Fruit fly (Drosophila melanogaster) whole organism, embryonic: Measurements from ENCODE around the gene CG15894.

Experiments used
- Antp ChIP-seq: fragments of 200-800 bp; sonication (Bioruptor generic); optimal IDR thresholded peaks from 3 replicates; lab custom pipeline; 2016; ENCODE audit warnings: missing biosample characterization, missing genetic modification characterization
- B-H2 ChIP-seq: fragments of 200-800 bp; sonication (Bioruptor generic); optimal IDR thresholded peaks from 2 replicates; lab custom pipeline; 2018; ENCODE audit warnings: missing biosample characterization, mild to moderate bottlenecking, missing genetic modification characterization
- CG11504 ChIP-seq: fragments of 200-800 bp; sonication (Bioruptor generic); optimal IDR thresholded peaks from 3 replicates; lab custom pipeline; 2019; ENCODE audit warnings: missing biosample characterization, mild to moderate bottlenecking, missing genetic modification characterization, moderate library complexity
- CG12659 ChIP-seq: fragments of 200-800 bp; sonication (Bioruptor generic); optimal IDR thresholded peaks from 3 replicates; lab custom pipeline; 2017; ENCODE audit warnings: mild to moderate bottlenecking, missing biosample characterization, missing genetic modification reagents, missing genetic modification characterization
- CG15514 ChIP-seq: fragments of 200-800 bp; sonication (Bioruptor generic); optimal IDR thresholded peaks from 3 replicates; lab custom pipeline; 2017; ENCODE audit warnings: missing biosample characterization, missing genetic modification characterization, mild to moderate bottlenecking, moderate library complexity, missing genetic modification reagents
- CG17328 ChIP-seq: fragments of 200-800 bp; sonication (Bioruptor generic); IDR thresholded peaks from 2 replicates; pipeline ENCODE4 v1.3.6; 2022; ENCODE audit warnings: missing biosample characterization, missing genetic modification characterization
- CG31224 ChIP-seq: fragments of 200-800 bp; sonication (Bioruptor generic); IDR thresholded peaks from 2 replicates; pipeline ENCODE4 v1.3.6; 2022; ENCODE audit warnings: missing biosample characterization, missing genetic modification characterization
- CG3995 ChIP-seq: fragments of 200-800 bp; sonication (Bioruptor generic); optimal IDR thresholded peaks from 3 replicates; lab custom pipeline; 2016; ENCODE audit warnings: missing biosample characterization, missing genetic modification characterization
- CG4282 ChIP-seq: fragments of 200-800 bp; sonication (Bioruptor generic); optimal IDR thresholded peaks from 2 replicates; lab custom pipeline; 2016; ENCODE audit warnings: missing biosample characterization, missing genetic modification characterization
- CG4424 ChIP-seq: fragments of 200-800 bp; sonication (Bioruptor generic); optimal IDR thresholded peaks from 3 replicates; lab custom pipeline; 2016; ENCODE audit warnings: missing biosample characterization, missing genetic modification characterization
- CG6254 ChIP-seq: fragments of 200-800 bp; sonication (Bioruptor generic); optimal IDR thresholded peaks from 3 replicates; lab custom pipeline; 2017; ENCODE audit warnings: mild to moderate bottlenecking, missing biosample characterization, missing genetic modification reagents, missing genetic modification characterization
- CG9609 ChIP-seq: fragments of 200-800 bp; sonication (Bioruptor generic); optimal IDR thresholded peaks from 3 replicates; lab custom pipeline; 2016; ENCODE audit warnings: missing biosample characterization, missing genetic modification characterization
- CG9797 ChIP-seq: fragments of 200-800 bp; sonication (Bioruptor generic); optimal IDR thresholded peaks from 3 replicates; lab custom pipeline; 2018; ENCODE audit warnings: missing biosample characterization, mild to moderate bottlenecking, missing genetic modification characterization
- CrebB ChIP-seq: fragments of 200-800 bp; sonication (Bioruptor generic); optimal IDR thresholded peaks from 3 replicates; lab custom pipeline; 2018; ENCODE audit warnings: missing biosample characterization, mild to moderate bottlenecking, missing genetic modification characterization
- Drgx ChIP-seq: fragments of 200-800 bp; sonication (Bioruptor generic); IDR thresholded peaks from 2 replicates; pipeline ENCODE4 v1.3.6; 2022; ENCODE audit warnings: missing biosample characterization, missing genetic modification characterization
- Gug ChIP-seq: fragments of 200-800 bp; sonication (Bioruptor generic); IDR thresholded peaks from 4 replicates; pipeline ENCODE4 v1.3.6; 2022; ENCODE audit warnings: missing biosample characterization, missing genetic modification characterization
- Lim3 ChIP-seq: fragments of 200-800 bp; sonication (Bioruptor generic); IDR thresholded peaks from 2 replicates; pipeline ENCODE4 v1.3.6; 2022; ENCODE audit warnings: missing biosample characterization, missing genetic modification characterization
- NfI ChIP-seq: fragments of 200-800 bp; sonication (Bioruptor generic); optimal IDR thresholded peaks from 3 replicates; lab custom pipeline; 2018; ENCODE audit warnings: missing biosample characterization, mild to moderate bottlenecking, missing genetic modification characterization, moderate library complexity
- Oaz ChIP-seq: fragments of 200-800 bp; sonication (Bioruptor generic); IDR thresholded peaks from 2 replicates; pipeline ENCODE4 v1.3.6; 2022; ENCODE audit warnings: missing biosample characterization, missing genetic modification characterization
- Ravus ChIP-seq: fragments of 200-800 bp; sonication (Bioruptor generic); IDR thresholded peaks from 2 replicates; pipeline ENCODE4 v1.3.6; 2022; ENCODE audit warnings: missing biosample characterization, missing genetic modification characterization
- Rfx ChIP-seq: fragments of 200-800 bp; sonication (Bioruptor generic); IDR thresholded peaks from 2 replicates; pipeline ENCODE4 v1.3.6; 2022; ENCODE audit warnings: missing biosample characterization, missing genetic modification characterization
- Side ChIP-seq: fragments of 200-800 bp; sonication (Bioruptor generic); optimal IDR thresholded peaks from 2 replicates; lab custom pipeline; 2016; ENCODE audit warnings: missing biosample characterization, missing genetic modification characterization
- TFAM ChIP-seq: fragments of 200-800 bp; sonication (Bioruptor generic); optimal IDR thresholded peaks from 2 replicates; lab custom pipeline; 2017; ENCODE audit warnings: missing biosample characterization, missing genetic modification characterization, inconsistent platforms
- Taf1 ChIP-seq: fragments of 200-800 bp; sonication (Bioruptor generic); IDR thresholded peaks from 2 replicates; pipeline ENCODE4 v1.3.6; 2022; ENCODE audit warnings: missing biosample characterization, missing genetic modification characterization
- YL-1 ChIP-seq: fragments of 200-800 bp; sonication (Bioruptor generic); optimal IDR thresholded peaks from 3 replicates; lab custom pipeline; 2017; ENCODE audit warnings: missing biosample characterization, mild to moderate bottlenecking, missing genetic modification characterization
- ap ChIP-seq: fragments of 200-800 bp; sonication (Bioruptor generic); IDR thresholded peaks from 2 replicates; pipeline ENCODE4 v1.3.6; 2022; ENCODE audit warnings: missing biosample characterization, missing genetic modification characterization
- ato ChIP-seq: fragments of 200-800 bp; sonication (Bioruptor generic); IDR thresholded peaks from 2 replicates; pipeline ENCODE4 v1.3.6; 2022; ENCODE audit warnings: missing biosample characterization, missing genetic modification characterization; ENCODE audit not compliant: partially characterized antibody
- bbx ChIP-seq: fragments of 200-800 bp; sonication (Bioruptor generic); IDR thresholded peaks from 2 replicates; pipeline ENCODE4 v1.3.6; 2022; ENCODE audit warnings: missing biosample characterization, missing genetic modification characterization; ENCODE audit not compliant: partially characterized antibody
- cato ChIP-seq: fragments of 200-800 bp; sonication (Bioruptor generic); optimal IDR thresholded peaks from 2 replicates; lab custom pipeline; 2016; ENCODE audit warnings: missing biosample characterization, missing genetic modification characterization, borderline replicate concordance
- chif ChIP-seq, 2 experiments: fragments of 200-800 bp; sonication (Bioruptor generic); optimal IDR thresholded peaks; 3 replicates each; lab custom pipeline; 2016; ENCODE audit warnings: missing biosample characterization in 2 of 2, missing genetic modification characterization in 2 of 2
- crc ChIP-seq: fragments of 200-800 bp; sonication (Bioruptor generic); optimal IDR thresholded peaks from 2 replicates; lab custom pipeline; 2016; ENCODE audit warnings: missing biosample characterization, missing genetic modification characterization
- fu2 ChIP-seq: fragments of 200-800 bp; sonication (Bioruptor generic); optimal IDR thresholded peaks from 2 replicates; lab custom pipeline; 2016; ENCODE audit warnings: missing biosample characterization, missing genetic modification characterization
- gt ChIP-seq: fragments of 200-800 bp; sonication (Bioruptor generic); IDR thresholded peaks from 2 replicates; pipeline ENCODE4 v1.3.6; 2022; ENCODE audit warnings: missing biosample characterization, missing genetic modification characterization
- hth ChIP-seq: fragments of >200 bp; optimal IDR thresholded peaks from 2 replicates; lab custom pipeline; 2017; ENCODE audit warnings: inconsistent platforms
- inv ChIP-seq: fragments of 200-800 bp; sonication (Bioruptor generic); IDR thresholded peaks from 2 replicates; pipeline ENCODE4 v1.3.6; 2022; ENCODE audit warnings: missing biosample characterization, missing genetic modification characterization; ENCODE audit not compliant: partially characterized antibody
- lab ChIP-seq: fragments of 200-800 bp; sonication (Bioruptor generic); optimal IDR thresholded peaks from 3 replicates; lab custom pipeline; 2017; ENCODE audit warnings: missing biosample characterization, missing genetic modification characterization, mild to moderate bottlenecking, moderate library complexity, missing genetic modification reagents
- lilli ChIP-seq: fragments of 200-800 bp; sonication (Bioruptor generic); optimal IDR thresholded peaks from 3 replicates; lab custom pipeline; 2016; ENCODE audit warnings: missing biosample characterization, missing genetic modification characterization
- luna ChIP-seq: fragments of 200-800 bp; sonication (Bioruptor generic); optimal IDR thresholded peaks from 2 replicates; lab custom pipeline; 2016; ENCODE audit warnings: missing biosample characterization, missing genetic modification characterization
- mld ChIP-seq: fragments of 200-800 bp; sonication (Bioruptor generic); IDR thresholded peaks from 3 replicates; pipeline ENCODE4 v1.3.6; 2022; ENCODE audit warnings: missing biosample characterization, missing genetic modification characterization; ENCODE audit not compliant: partially characterized antibody
- org-1 ChIP-seq: fragments of 200-800 bp; sonication (Bioruptor generic); optimal IDR thresholded peaks from 2 replicates; lab custom pipeline; 2017; ENCODE audit warnings: missing biosample characterization, missing genetic modification characterization
- peb ChIP-seq: fragments of 200-800 bp; sonication (Bioruptor generic); IDR thresholded peaks from 2 replicates; pipeline ENCODE4 v1.3.6; 2022; ENCODE audit warnings: missing biosample characterization, missing genetic modification characterization
- pfk ChIP-seq: fragments of 200-800 bp; sonication (Bioruptor generic); optimal IDR thresholded peaks from 2 replicates; lab custom pipeline; 2018; ENCODE audit warnings: missing biosample characterization, mild to moderate bottlenecking, missing genetic modification characterization, moderate library complexity
- pho ChIP-seq: fragments of 200-800 bp; sonication (Bioruptor generic); optimal IDR thresholded peaks from 2 replicates; lab custom pipeline; 2016; ENCODE audit warnings: missing biosample characterization, missing genetic modification characterization
- rib ChIP-seq: fragments of 200-800 bp; sonication (Bioruptor generic); IDR thresholded peaks from 2 replicates; pipeline ENCODE4 v1.3.6; 2022; ENCODE audit warnings: missing biosample characterization, missing genetic modification characterization
- row ChIP-seq: fragments of 200-800 bp; sonication (Bioruptor generic); IDR thresholded peaks from 3 replicates; pipeline ENCODE4 v1.3.6; 2022; ENCODE audit warnings: missing biosample characterization, missing genetic modification characterization
- run ChIP-seq: fragments of 200-800 bp; sonication (Bioruptor generic); optimal IDR thresholded peaks from 3 replicates; lab custom pipeline; 2018; ENCODE audit warnings: missing biosample characterization, mild to moderate bottlenecking, missing genetic modification characterization
- seq ChIP-seq: fragments of 200-800 bp; sonication (Bioruptor generic); IDR thresholded peaks from 2 replicates; pipeline ENCODE4 v1.3.6; 2022; ENCODE audit warnings: missing biosample characterization, missing genetic modification characterization
- stc ChIP-seq: fragments of 200-800 bp; sonication (Bioruptor generic); IDR thresholded peaks from 2 replicates; pipeline ENCODE4 v1.3.6; 2022; ENCODE audit warnings: missing biosample characterization, missing genetic modification characterization
- stwl ChIP-seq: fragments of 200-800 bp; sonication (Bioruptor generic); optimal IDR thresholded peaks from 3 replicates; lab custom pipeline; 2018; ENCODE audit warnings: missing biosample characterization, mild to moderate bottlenecking, missing genetic modification characterization, moderate library complexity
- unpg ChIP-seq: fragments of 200-800 bp; sonication (Bioruptor generic); optimal IDR thresholded peaks from 3 replicates; lab custom pipeline; 2018; ENCODE audit warnings: missing biosample characterization, mild to moderate bottlenecking, missing genetic modification characterization, moderate library complexity
- wdn ChIP-seq: fragments of 200-800 bp; sonication (Bioruptor generic); IDR thresholded peaks from 2 replicates; pipeline ENCODE4 v1.3.6; 2022; ENCODE audit warnings: missing biosample characterization, missing genetic modification characterization
- wek ChIP-seq: fragments of 200-800 bp; sonication (Bioruptor generic); optimal IDR thresholded peaks from 3 replicates; lab custom pipeline; 2018; ENCODE audit warnings: missing biosample characterization, mild to moderate bottlenecking, missing genetic modification characterization, moderate library complexity

Gene CG15894

dm6 chrX:6366357-6366691 lies 57.3 kb downstream of the CG15894 start (continued):
- TF ChIP-seq Lim3 (0 out of 2 replicates have a peak, but pooled peaks have one; percentile 37), CG3995 (peak; percentile 47), unpg (GFP tag; lab: Kevin White, UChicago) (peak; percentile 85), CG4282 (GFP tag; lab: Kevin White, UChicago) (peak; percentile 49), CG15514 (GFP tag; lab: Kevin White, UChicago) (peak; percentile 83), ato (GFP tag; lab: Robert Waterston, UW) (no peak), stwl (tag; lab: Kevin White, UChicago) (no peak), crc (GFP tag; lab: Kevin White, UChicago) (peak; percentile 77), gt (GFP tag; lab: Robert Waterston, UW) (peak; percentile 61; the same call in 1 of the 2 replicates), rib (GFP tag; lab: Robert Waterston, UW) (peak; percentile 94), pfk (GFP tag; lab: Kevin White, UChicago) (no peak), wdn (GFP tag; lab: Robert Waterston, UW) (peak; percentile 91), wek (GFP tag; lab: Kevin White, UChicago) (peak; percentile 51), CrebB (tag; lab: Kevin White, UChicago) (peak; percentile 72), B-H2 (peak; percentile 93), CG31224 (GFP tag; lab: Robert Waterston, UW) (peak; percentile 78), chif (GFP tag; optimal IDR thresholded peaks at IDR 0.05; lab: Kevin White, UChicago) (peak; percentile 68 to 81), pho (GFP tag; lab: Kevin White, UChicago) (peak; percentile 87), fu2 (peak; percentile 81), CG17328 (GFP tag; lab: Robert Waterston, UW) (peak; percentile 85), Drgx (GFP tag; lab: Robert Waterston, UW) (peak; percentile 96), CG11504 (tag; lab: Kevin White, UChicago) (peak; percentile 86), inv (GFP tag; lab: Robert Waterston, UW) (no peak), bbx (GFP tag; lab: Robert Waterston, UW) (no peak), Side (GFP tag; lab: Kevin White, UChicago) (peak; percentile 85), CG9797 (GFP tag; lab: Kevin White, UChicago) (no peak), lilli (GFP tag; lab: Kevin White, UChicago) (peak; percentile 92), run (peak; percentile 50), lab (peak; percentile 93), luna (GFP tag; lab: Kevin White, UChicago) (peak; percentile 67), YL-1 (GFP tag; lab: Kevin White, UChicago) (peak; percentile 14), cato (no peak), Antp (GFP tag; lab: Kevin White, UChicago) (peak; percentile 89), seq (GFP tag; lab: Robert Waterston, UW) (peak; percentile 85), CG4424 (GFP tag; lab: Kevin White, UChicago) (peak; percentile 69), ap (GFP tag; lab: Robert Waterston, UW) (peak; percentile 81), Taf1 (GFP tag; lab: Robert Waterston, UW) (peak; percentile 87), mld (GFP tag; lab: Robert Waterston, UW) (no peak), NfI (GFP tag; lab: Kevin White, UChicago) (peak; percentile 92), Rfx (peak; percentile 96), CG6254 (GFP tag; lab: Kevin White, UChicago) (peak; percentile 7), hth (lab: Kevin White, UChicago) (no peak), Oaz (GFP tag; lab: Robert Waterston, UW) (peak; percentile 84), CG9609 (GFP tag; lab: Kevin White, UChicago) (peak; percentile 78), peb (GFP tag; lab: Robert Waterston, UW) (peak; percentile 41; the same call in 1 of the 2 replicates), row (peak; percentile 92), Ravus (peak; percentile 77), TFAM (GFP tag; lab: Kevin White, UChicago) (no peak), stc (GFP tag; lab: Robert Waterston, UW) (peak; percentile 83), Gug (GFP tag; lab: Robert Waterston, UW) (peak; percentile 93), CG12659 (peak; percentile 78), org-1 (GFP tag; lab: Kevin White, UChicago) (peak; percentile 74)
